Worm (Caenorhabditis elegans) whole organism, midembryonic: ENCODE measurements around the gene srlf-13.

Experiments
- T22C8.4 ChIP-seq: fragments of 200-800 bp; sonication (Bioruptor generic); IDR thresholded peaks from 2 replicates; pipeline ENCODE4 v1.3.6; 2022; ENCODE audit warnings: missing genetic modification characterization, missing compliant biosample characterization
- flt-1 ChIP-seq: fragments of 200-800 bp; sonication (Bioruptor generic); IDR thresholded peaks from 2 replicates; pipeline ENCODE4 v1.3.6; 2022; ENCODE audit warnings: missing genetic modification characterization, missing compliant biosample characterization
- klf-2 ChIP-seq: fragments of 200-800 bp; sonication (Bioruptor generic); conservative IDR thresholded peaks from 2 replicates; pipeline ENCODE4 v1.3.6; 2022; ENCODE audit warnings: missing genetic modification reagents, missing genetic modification characterization, missing compliant biosample characterization
- med-1 ChIP-seq: sonication (generic microtip); optimal IDR thresholded peaks from 2 replicates; lab custom pipeline; 2017; ENCODE audit warnings: missing genetic modification characterization, mild to moderate bottlenecking, missing compliant biosample characterization, antibody characterized with exemption, missing genetic modification reagents; ENCODE audit not compliant: insufficient read depth
- tab-1 ChIP-seq: fragments of 200-800 bp; sonication (Bioruptor generic); IDR thresholded peaks from 2 replicates; pipeline ENCODE4 v1.3.6; 2022; ENCODE audit warnings: missing genetic modification characterization, missing compliant biosample characterization
- ztf-23 ChIP-seq: fragments of 200-800 bp; sonication (Bioruptor generic); IDR thresholded peaks from 2 replicates; pipeline ENCODE4 v1.3.6; 2022; ENCODE audit warnings: missing genetic modification reagents, missing genetic modification characterization, missing compliant biosample characterization
- ztf-29 ChIP-seq: fragments of 200-800 bp; sonication (Bioruptor generic); IDR thresholded peaks from 2 replicates; pipeline ENCODE4 v1.3.6; 2022; ENCODE audit warnings: missing genetic modification reagents, missing genetic modification characterization, missing compliant biosample characterization

DNA sequence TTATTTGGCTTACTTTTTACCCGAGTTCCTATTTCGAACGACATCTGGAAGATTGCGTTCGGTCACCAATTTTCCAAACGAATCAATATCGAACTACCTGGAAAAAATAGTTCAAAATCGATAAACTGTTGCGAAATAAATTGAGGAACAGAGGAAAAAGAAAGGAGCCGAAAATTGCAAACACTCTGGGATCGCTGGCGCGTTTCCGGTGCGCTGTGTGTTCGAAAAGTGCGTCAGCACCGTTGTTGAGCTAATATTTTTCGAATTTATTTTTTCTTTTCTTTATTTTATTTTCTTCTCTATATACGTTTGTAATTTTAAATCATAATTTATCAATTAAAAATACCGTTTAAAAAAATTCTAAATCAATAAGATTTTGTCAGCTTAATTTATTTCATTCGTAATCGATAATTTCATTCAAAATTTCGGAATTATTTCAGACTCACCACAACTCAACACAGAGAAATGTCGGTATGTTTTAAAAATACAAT lies 36.7 kb upstream of the srlf-13 start, which contains the start of the genes dnc-1 and lsm-7:
- no peak for TF ChIP-seq T22C8.4 (GFP tag; lab: Robert Waterston, UW)
- TF ChIP-seq flt-1 (GFP tag; lab: Robert Waterston, UW), result 0 out of 2 replicates have a peak, but pooled peaks have one; percentile 37
- no peak for TF ChIP-seq ztf-23 (GFP tag; lab: Robert Waterston, UW)
- no peak for TF ChIP-seq med-1 (GFP tag; lab: Kevin White, UChicago)
- TF ChIP-seq klf-2 (GFP tag; lab: Robert Waterston, UW), result no peak
- TF ChIP-seq tab-1, result no peak
- no peak for TF ChIP-seq ztf-29
